Comparison of ENCODE assay signal across 7 worm cellular contexts in the genomic region with DNA sequence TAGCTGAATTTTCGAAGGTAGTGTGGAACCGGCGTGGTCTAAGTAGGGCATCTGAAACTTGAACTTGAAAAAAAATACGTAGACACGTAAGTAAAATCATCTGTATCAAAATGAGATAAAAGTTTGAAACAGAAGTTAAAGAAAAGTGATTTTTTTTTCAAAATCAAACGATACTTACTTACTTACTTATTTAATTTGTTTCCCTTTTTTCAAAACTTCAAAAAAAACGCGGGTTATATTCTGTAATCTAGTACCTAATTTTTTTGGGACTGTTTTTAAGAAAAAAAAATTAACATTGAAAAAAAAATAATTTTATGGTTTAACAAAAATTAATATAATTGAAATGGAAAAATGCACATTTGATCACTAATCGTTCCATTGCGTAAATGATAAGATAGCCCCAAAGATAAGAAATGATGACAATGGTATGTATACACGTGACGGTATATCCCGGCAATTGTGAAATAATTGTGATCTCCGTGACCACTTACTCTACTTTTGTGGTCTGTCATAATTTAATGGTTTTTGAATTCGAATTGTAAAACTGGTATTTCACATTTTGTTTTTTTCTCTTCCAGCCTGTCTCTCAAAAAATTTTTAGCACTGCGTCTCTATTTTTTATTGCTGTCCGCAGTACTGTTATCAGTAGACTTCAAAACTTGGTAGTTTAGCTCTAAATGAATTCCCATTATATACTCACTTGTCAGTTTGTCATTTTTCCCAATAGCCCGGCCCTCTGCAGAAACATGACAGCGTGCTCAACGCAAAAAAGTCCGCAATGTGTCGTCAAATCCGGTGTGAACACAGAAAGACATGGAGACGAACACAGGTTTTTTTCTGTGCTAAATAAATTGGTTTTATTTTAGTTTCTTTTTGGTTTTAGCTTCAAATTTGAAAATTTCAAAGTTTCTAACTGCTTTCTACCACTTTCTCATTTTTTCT.
A peak's percentile ranks its signal among the peaks of the same experiment; 100 is the strongest.
TF ChIP-seq lines count a peak whose summit lies in the region.

A gene (minus strand): TSS at position 51 of the 942 bp plus-strand sequence.

TF ChIP-seq in whole organism, L1 larva, 84 proteins besides CTCF, POLR2A, EP300 and RAD21 (continues in another document):
- peak in 1 of 3 experiments; percentile 35 for TF ChIP-seq dpl-1 (GFP tag; optimal IDR thresholded peaks at IDR 0.05; lab: Kevin White, UChicago)
- TF ChIP-seq lsy-2 (tag; optimal IDR thresholded peaks at IDR 0.05; lab: Kevin White, UChicago) = peak in 1 of 2 experiments; percentile 30
- TF ChIP-seq sptf-1 (tag; optimal IDR thresholded peaks at IDR 0.05; lab: Kevin White, UChicago) = no peak
- peak; percentile 48 for TF ChIP-seq snu-23 (GFP tag; optimal IDR thresholded peaks at IDR 0.05; lab: Kevin White, UChicago)
- TF ChIP-seq elt-3 (tag; optimal IDR thresholded peaks at IDR 0.05; lab: Kevin White, UChicago) = peak in 1 of 6 experiments; percentile 42
- TF ChIP-seq nhr-20 (tag; optimal IDR thresholded peaks at IDR 0.05; lab: Kevin White, UChicago) = peak; percentile 28
- peak; percentile 28 for TF ChIP-seq nhr-47 (tag; optimal IDR thresholded peaks at IDR 0.05; lab: Kevin White, UChicago)
- TF ChIP-seq mep-1 (tag; optimal IDR thresholded peaks at IDR 0.05; lab: Kevin White, UChicago) = peak; percentile 5
- TF ChIP-seq efl-1 (optimal IDR thresholded peaks at IDR 0.05; lab: Kevin White, UChicago) = no peak
- TF ChIP-seq efl-1 (GFP tag; optimal IDR thresholded peaks at IDR 0.05 in 1 of 2; lab: Kevin White, UChicago) = peak in 1 of 2 experiments; percentile 30

TF ChIP-seq in whole organism, L2 larva, 48 proteins besides CTCF, POLR2A, EP300 and RAD21:
- TF ChIP-seq unc-55 (GFP tag; optimal IDR thresholded peaks at IDR 0.05; lab: Kevin White, UChicago) (peak; percentile 36), Y55F3AM.14 (GFP tag; optimal IDR thresholded peaks at IDR 0.05; lab: Kevin White, UChicago) (no peak), skn-1 (tag; optimal IDR thresholded peaks at IDR 0.05; lab: Kevin White, UChicago) (peak; percentile 87), C34F6.9 (tag; optimal IDR thresholded peaks at IDR 0.05; lab: Kevin White, UChicago) (peak; percentile 16), sma-9 (GFP tag; optimal IDR thresholded peaks at IDR 0.05; lab: Kevin White, UChicago) (peak; percentile 24), sma-9 (tag; optimal IDR thresholded peaks at IDR 0.05; lab: Kevin White, UChicago) (no peak), fos-1 (tag; optimal IDR thresholded peaks at IDR 0.05; lab: Kevin White, UChicago) (peak; percentile 61)

TF ChIP-seq in whole organism, L3 larva, 47 proteins besides CTCF, POLR2A, EP300 and RAD21 (continues in another document):
- TF ChIP-seq lin-39 (tag; optimal IDR thresholded peaks at IDR 0.05; lab: Kevin White, UChicago) (no peak), tbx-2 (tag; optimal IDR thresholded peaks at IDR 0.05; lab: Kevin White, UChicago) (no peak), nhr-23 (tag; optimal IDR thresholded peaks at IDR 0.05; lab: Kevin White, UChicago) (no peak), skn-1 (tag; optimal IDR thresholded peaks at IDR 0.05; lab: Kevin White, UChicago) (peak; percentile 64), elt-2 (tag; optimal IDR thresholded peaks at IDR 0.05; lab: Kevin White, UChicago) (peak; percentile 87), elt-1 (tag; optimal IDR thresholded peaks at IDR 0.05; lab: Kevin White, UChicago) (no peak), hmg-11 (tag; optimal IDR thresholded peaks at IDR 0.05; lab: Kevin White, UChicago) (peak; percentile 62), lsy-12 (tag; optimal IDR thresholded peaks at IDR 0.05; lab: Kevin White, UChicago) (no peak), pqm-1 (tag; optimal IDR thresholded peaks at IDR 0.05; lab: Kevin White, UChicago) (peak; percentile 68), nhr-76 (tag; optimal IDR thresholded peaks at IDR 0.05; lab: Kevin White, UChicago) (no peak), daf-12 (tag; optimal IDR thresholded peaks at IDR 0.05; lab: Kevin White, UChicago) (no peak), egl-27 (tag; optimal IDR thresholded peaks at IDR 0.05; lab: Kevin White, UChicago) (no peak), aly-2 (tag; optimal IDR thresholded peaks at IDR 0.05; lab: Kevin White, UChicago) (no peak)

TF ChIP-seq in whole organism, L4 larva, 104 proteins besides CTCF, POLR2A, EP300 and RAD21 (continues in another document):
- no peak for TF ChIP-seq Y48G9A.11 (GFP tag; IDR thresholded peaks at IDR 0.05; lab: Robert Waterston, UW)
- peak; percentile 17 for TF ChIP-seq dpl-1 (GFP tag; optimal IDR thresholded peaks at IDR 0.05; lab: Kevin White, UChicago)
- TF ChIP-seq snpc-4 (tag; optimal IDR thresholded peaks at IDR 0.05; lab: Kevin White, UChicago) = no peak
- TF ChIP-seq hlh-11 (tag; optimal IDR thresholded peaks at IDR 0.05; lab: Kevin White, UChicago) = peak; percentile 50
- peak; percentile 41 for TF ChIP-seq hlh-30 (tag; optimal IDR thresholded peaks at IDR 0.05; lab: Kevin White, UChicago; ENCODE audit: insufficient read depth)
- TF ChIP-seq nhr-28 (tag; optimal IDR thresholded peaks at IDR 0.05; lab: Kevin White, UChicago) = peak; percentile 57
- no peak for TF ChIP-seq ZK337.2 (GFP tag; IDR thresholded peaks at IDR 0.05; lab: Robert Waterston, UW)
- TF ChIP-seq mdl-1 (tag; optimal IDR thresholded peaks at IDR 0.05; lab: Kevin White, UChicago) = peak in 1 of 2 experiments; percentile 60
- peak; percentile 54 for TF ChIP-seq dmd-6 (GFP tag; IDR thresholded peaks at IDR 0.05; lab: Robert Waterston, UW)
- TF ChIP-seq php-3 (GFP tag; IDR thresholded peaks at IDR 0.05; lab: Robert Waterston, UW) = peak; percentile 86
- TF ChIP-seq set-16 (GFP tag; IDR thresholded peaks at IDR 0.05; lab: Robert Waterston, UW) = no peak
- TF ChIP-seq hmg-1.1 (GFP tag; IDR thresholded peaks at IDR 0.05; lab: Robert Waterston, UW) = 0 out of 2 replicates have a peak, but pooled peaks have one; percentile 6
- TF ChIP-seq dmd-8 (GFP tag; IDR thresholded peaks at IDR 0.05; lab: Robert Waterston, UW) = no peak

TF ChIP-seq in whole organism, late embryonic, 69 proteins besides CTCF, POLR2A, EP300 and RAD21:
- no peak for TF ChIP-seq lim-6 (tag; optimal IDR thresholded peaks at IDR 0.05; lab: Kevin White, UChicago)
- TF ChIP-seq elt-2 (tag; optimal IDR thresholded peaks at IDR 0.05; lab: Kevin White, UChicago) = peak; percentile 90

TF ChIP-seq in whole organism, mixed stage, embryonic, 35 proteins besides CTCF, POLR2A, EP300 and RAD21:
- TF ChIP-seq elt-3 (tag; optimal IDR thresholded peaks at IDR 0.05; lab: Kevin White, UChicago) = peak; percentile 35
- TF ChIP-seq drap-1 (GFP tag; optimal IDR thresholded peaks at IDR 0.05; lab: Kevin White, UChicago) = no peak

TF ChIP-seq in whole organism, young adult, 124 proteins besides CTCF, POLR2A, EP300 and RAD21:
- TF ChIP-seq ccch-3 (GFP tag; optimal IDR thresholded peaks at IDR 0.05; lab: Kevin White, UChicago) (no peak), let-607 (tag; optimal IDR thresholded peaks at IDR 0.05; lab: Kevin White, UChicago) (peak in 1 of 2 experiments; percentile 9), nhr-80 (tag; optimal IDR thresholded peaks at IDR 0.05; lab: Kevin White, UChicago) (peak; percentile 68), pbrm-1 (GFP tag; IDR thresholded peaks at IDR 0.05; lab: Robert Waterston, UW) (no peak), F23B12.7 (tag; optimal IDR thresholded peaks at IDR 0.05; lab: Kevin White, UChicago; ENCODE audit: insufficient read depth) (no peak), lin-40 (tag; optimal IDR thresholded peaks at IDR 0.05; lab: Kevin White, UChicago) (peak; percentile 8), ztf-22 (GFP tag; optimal IDR thresholded peaks at IDR 0.05; lab: Kevin White, UChicago) (no peak), bed-2 (GFP tag; IDR thresholded peaks at IDR 0.05; lab: Robert Waterston, UW) (no peak), die-1 (tag; optimal IDR thresholded peaks at IDR 0.05; lab: Kevin White, UChicago) (no peak), cebp-1 (GFP tag; IDR thresholded peaks at IDR 0.05; lab: Robert Waterston, UW) (peak; percentile 62; the same call in 1 of the 2 replicates), cebp-1 (tag; optimal IDR thresholded peaks at IDR 0.05; lab: Kevin White, UChicago) (peak; percentile 85), F55B11.4 (tag; optimal IDR thresholded peaks at IDR 0.05; lab: Kevin White, UChicago; ENCODE audit: borderline replicate concordance, insufficient read depth) (no peak), attf-5 (GFP tag; optimal IDR thresholded peaks at IDR 0.05; lab: Kevin White, UChicago) (peak; percentile 26), madf-8 (GFP tag; conservative IDR thresholded peaks at IDR 0.05; lab: Robert Waterston, UW) (no peak), hmg-1.2 (GFP tag; IDR thresholded peaks at IDR 0.05; lab: Robert Waterston, UW) (peak; percentile 12; the same call in 1 of the 2 replicates), snpc-4 (GFP tag; optimal IDR thresholded peaks at IDR 0.05; lab: Kevin White, UChicago) (no peak), snpc-4 (tag; optimal IDR thresholded peaks at IDR 0.05; lab: Kevin White, UChicago) (peak in 1 of 4 experiments; percentile 14), nhr-90 (tag; optimal IDR thresholded peaks at IDR 0.05; lab: Kevin White, UChicago) (no peak)
